Fruit fly (Drosophila melanogaster) whole organism, wandering third instar larva: Measurements from ENCODE around the gene Ldh.

Experiments
- Abd-B ChIP-seq: fragments of >200 bp; optimal IDR thresholded peaks from 2 replicates; lab custom pipeline; 2017; ENCODE audit warnings: missing biosample characterization, missing genetic modification characterization
- CG32264 ChIP-seq: fragments of 200-800 bp; sonication (Bioruptor generic); optimal IDR thresholded peaks from 2 replicates; lab custom pipeline; 2016; ENCODE audit warnings: missing biosample characterization, missing genetic modification characterization
- CG9705 ChIP-seq: fragments of 200-800 bp; sonication (Bioruptor generic); optimal IDR thresholded peaks from 2 replicates; lab custom pipeline; 2018; ENCODE audit warnings: missing biosample characterization, mild to moderate bottlenecking, missing genetic modification characterization
- CrebA ChIP-seq: fragments of 200-800 bp; sonication (Bioruptor generic); optimal IDR thresholded peaks from 2 replicates; lab custom pipeline; 2016; ENCODE audit warnings: missing biosample characterization, mild to moderate bottlenecking, missing genetic modification characterization, borderline replicate concordance
- Dfd ChIP-seq: fragments of >200 bp; optimal IDR thresholded peaks from 2 replicates; lab custom pipeline; 2017; ENCODE audit warnings: missing biosample characterization, missing genetic modification characterization
- Dif ChIP-seq: fragments of 200-275, 200-300 bp; sonication (Bioruptor generic); optimal IDR thresholded peaks from 2 replicates; lab custom pipeline; 2018; ENCODE audit warnings: missing biosample characterization, missing genetic modification characterization; ENCODE audit not compliant: partially characterized antibody
- HLH106 ChIP-seq: fragments of 200-800 bp; optimal IDR thresholded peaks from 3 replicates; lab custom pipeline; 2019; ENCODE audit warnings: missing biosample characterization, mild to moderate bottlenecking, missing genetic modification characterization, moderate library complexity
- Hnf4 ChIP-seq: fragments of 200-800 bp; sonication (Bioruptor generic); optimal IDR thresholded peaks from 2 replicates; lab custom pipeline; 2016; ENCODE audit warnings: missing biosample characterization, mild to moderate bottlenecking, missing genetic modification characterization
- Hr78 ChIP-seq: fragments of >200 bp; optimal IDR thresholded peaks from 2 replicates; lab custom pipeline; 2017; ENCODE audit warnings: missing biosample characterization, missing genetic modification characterization
- Hr83 ChIP-seq: fragments of 200-300 bp; sonication (Bioruptor generic); optimal IDR thresholded peaks from 2 replicates; lab custom pipeline; 2016; ENCODE audit warnings: missing biosample characterization, mild to moderate bottlenecking, missing genetic modification characterization, moderate library complexity; ENCODE audit not compliant: poor library complexity, severe bottlenecking
- Jra ChIP-seq: sonication (Bioruptor generic); optimal IDR thresholded peaks from 2 replicates; lab custom pipeline; 2016; ENCODE audit warnings: missing biosample characterization, missing genetic modification characterization
- Mio ChIP-seq: sonication (Bioruptor generic); optimal IDR thresholded peaks from 2 replicates; lab custom pipeline; 2016; ENCODE audit warnings: missing biosample characterization, missing genetic modification characterization
- Myc ChIP-seq: fragments of >200 bp; optimal IDR thresholded peaks from 2 replicates; lab custom pipeline; 2017
- N ChIP-seq: fragments of >200 bp; optimal IDR thresholded peaks from 2 replicates; lab custom pipeline; 2018; ENCODE audit warnings: missing biosample characterization, missing external identifiers, missing genetic modification characterization
- OdsH ChIP-seq: fragments of 200-800 bp; sonication (Bioruptor generic); optimal IDR thresholded peaks from 2 replicates; lab custom pipeline; 2016; ENCODE audit warnings: missing biosample characterization, mild to moderate bottlenecking, missing genetic modification characterization
- Rel ChIP-seq, 2 experiments: fragments of 200-800 bp; sonication (Bioruptor generic) in 1 of 2; optimal IDR thresholded peaks; 2 replicates in 1 of 2; 3 replicates in 1 of 2; lab custom pipeline; 2016 to 2019; ENCODE audit warnings: mild to moderate bottlenecking in 2 of 2, missing biosample characterization in 2 of 2, missing genetic modification characterization in 2 of 2, moderate library complexity in 1 of 2
- Sp1 ChIP-seq: fragments of 200-800 bp; sonication (Bioruptor generic); optimal IDR thresholded peaks from 3 replicates; lab custom pipeline; 2019; ENCODE audit warnings: missing biosample characterization, mild to moderate bottlenecking, missing genetic modification characterization, moderate library complexity
- Vsx2 ChIP-seq: fragments of 200-300, 225-300 bp; sonication (Bioruptor generic); optimal IDR thresholded peaks from 2 replicates; lab custom pipeline; 2018; ENCODE audit warnings: missing biosample characterization, missing genetic modification characterization; ENCODE audit not compliant: partially characterized antibody
- br ChIP-seq: fragments of 200-800 bp; sonication (Bioruptor generic); optimal IDR thresholded peaks from 2 replicates; lab custom pipeline; 2016; ENCODE audit warnings: missing biosample characterization, missing genetic modification characterization
- dl ChIP-seq, 2 experiments: fragments of 175-275, 200-275 bp in 1 of 2; fragments of 200-275 bp in 1 of 2; sonication (Bioruptor generic); optimal IDR thresholded peaks; lab custom pipeline; 2018; ENCODE audit warnings: mild to moderate bottlenecking in 2 of 2, missing biosample characterization in 2 of 2, missing genetic modification characterization in 2 of 2, moderate library complexity in 2 of 2; ENCODE audit not compliant: partially characterized antibody in 2 of 2, insufficient read depth in 1 of 2
- dmrt93B ChIP-seq: fragments of 200-800 bp; sonication (Bioruptor generic); optimal IDR thresholded peaks from 2 replicates; lab custom pipeline; 2018; ENCODE audit warnings: missing biosample characterization, mild to moderate bottlenecking, missing genetic modification characterization
- dsf ChIP-seq: sonication (Bioruptor generic); optimal IDR thresholded peaks from 2 replicates; lab custom pipeline; 2016; ENCODE audit warnings: missing biosample characterization, missing genetic modification characterization, borderline replicate concordance
- ey ChIP-seq: fragments of 200-800 bp; sonication (Bioruptor generic); optimal IDR thresholded peaks from 2 replicates; lab custom pipeline; 2016; ENCODE audit warnings: missing biosample characterization, missing genetic modification characterization
- foxo ChIP-seq, 2 experiments: fragments of 200-800 bp; sonication (Bioruptor generic); optimal IDR thresholded peaks; 2 replicates in 1 of 2; 3 replicates in 1 of 2; lab custom pipeline; 2016 to 2017; ENCODE audit warnings: missing biosample characterization in 2 of 2, missing genetic modification characterization in 2 of 2
- fru ChIP-seq: fragments of 200-800 bp; sonication (Bioruptor generic); optimal IDR thresholded peaks from 3 replicates; lab custom pipeline; 2016; ENCODE audit warnings: missing biosample characterization, mild to moderate bottlenecking, missing genetic modification characterization
- h ChIP-seq: fragments of 200-800 bp; sonication (Bioruptor generic); optimal IDR thresholded peaks from 3 replicates; lab custom pipeline; 2016; ENCODE audit warnings: missing biosample characterization, mild to moderate bottlenecking, missing genetic modification characterization
- jim ChIP-seq: fragments of 175-275, 200-325 bp; sonication (Bioruptor generic); optimal IDR thresholded peaks from 2 replicates; lab custom pipeline; 2016; ENCODE audit warnings: missing biosample characterization, mild to moderate bottlenecking, missing genetic modification characterization
- lola ChIP-seq: fragments of >200 bp; optimal IDR thresholded peaks from 2 replicates; lab custom pipeline; 2017; ENCODE audit warnings: missing biosample characterization, missing genetic modification characterization
- pan ChIP-seq: fragments of >200 bp; optimal IDR thresholded peaks from 2 replicates; lab custom pipeline; 2017
- psq ChIP-seq: fragments of 200-800 bp; sonication (Bioruptor generic); optimal IDR thresholded peaks from 3 replicates; lab custom pipeline; 2017; ENCODE audit warnings: missing biosample characterization, mild to moderate bottlenecking, missing genetic modification characterization, moderate library complexity
- rgr ChIP-seq: fragments of 200-800 bp; sonication (Bioruptor generic); optimal IDR thresholded peaks from 3 replicates; lab custom pipeline; 2016; ENCODE audit warnings: missing biosample characterization, mild to moderate bottlenecking, missing genetic modification characterization
- sage ChIP-seq: fragments of 200-800 bp; sonication (Bioruptor generic); optimal IDR thresholded peaks from 2 replicates; lab custom pipeline; 2016; ENCODE audit warnings: missing biosample characterization, mild to moderate bottlenecking, missing genetic modification characterization
- sv ChIP-seq: fragments of 200-800 bp; sonication (Bioruptor generic); optimal IDR thresholded peaks from 3 replicates; lab custom pipeline; 2016; ENCODE audit warnings: missing biosample characterization, missing genetic modification characterization
- tai ChIP-seq: sonication (Bioruptor generic); optimal IDR thresholded peaks from 2 replicates; lab custom pipeline; 2016; ENCODE audit warnings: missing biosample characterization, missing genetic modification characterization
- usp ChIP-seq: fragments of >200 bp; optimal IDR thresholded peaks from 2 replicates; lab custom pipeline; 2017; ENCODE audit warnings: missing biosample characterization, missing genetic modification characterization
- woc ChIP-seq: sonication (Bioruptor generic); optimal IDR thresholded peaks from 2 replicates; lab custom pipeline; 2016; ENCODE audit warnings: missing biosample characterization, mild to moderate bottlenecking, missing genetic modification characterization

Gene Ldh

DNA sequence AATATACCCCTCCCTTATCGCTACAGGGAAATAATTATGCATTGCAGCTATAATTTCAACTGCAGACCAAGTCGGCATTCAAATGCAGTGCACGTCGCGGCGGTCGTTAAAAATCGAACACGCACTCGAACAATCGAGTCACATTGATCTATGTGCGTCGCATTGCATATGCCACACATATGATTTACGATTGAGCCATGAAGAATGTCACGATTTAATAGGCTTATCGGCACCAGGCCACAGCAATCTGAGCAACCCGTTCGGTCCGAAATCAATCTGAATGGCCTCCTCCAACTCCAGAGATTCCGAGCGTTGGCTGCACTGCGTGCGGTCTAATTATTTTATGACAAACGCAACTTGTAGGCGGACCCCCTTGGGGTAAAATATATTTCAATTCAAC, 48.0 kb upstream of the Ldh start:
- no peak for TF ChIP-seq Hnf4

dm6 chr3L:6309726-6310125, 47.2 kb upstream of the Ldh start:
- TF ChIP-seq Dif (no peak), fru (GFP tag; lab: Kevin White, UChicago) (no peak), dsf (GFP tag; lab: Kevin White, UChicago) (no peak), OdsH (GFP tag; lab: Kevin White, UChicago) (no peak), CG9705 (GFP tag; lab: Kevin White, UChicago) (no peak), N (GFP tag; lab: Kevin White, UChicago) (no peak), rgr (GFP tag; lab: Kevin White, UChicago) (no peak)
- TF ChIP-seq, all 38 proteins: peak for 0

dm6 chr3L:6308596-6308995, 46.1 kb upstream of the Ldh start:
- TF ChIP-seq Abd-B (GFP tag; lab: Kevin White, UChicago) (no peak), CG9705 (GFP tag; lab: Kevin White, UChicago) (no peak), ey (GFP tag; lab: Kevin White, UChicago) (no peak), OdsH (GFP tag; lab: Kevin White, UChicago) (no peak), pan (lab: Kevin White, UChicago) (no peak), Hnf4 (no peak), psq (GFP tag; lab: Kevin White, UChicago) (no peak), Vsx2 (GFP tag; lab: Kevin White, UChicago) (no peak)

- TF ChIP-seq HLH106 (tag; lab: Kevin White, UChicago), result no peak
- no peak for TF ChIP-seq Abd-B (GFP tag; lab: Kevin White, UChicago)
- TF ChIP-seq pan (lab: Kevin White, UChicago), result no peak
- TF ChIP-seq br (GFP tag; lab: Kevin White, UChicago), result no peak
- TF ChIP-seq tai (GFP tag; lab: Kevin White, UChicago), result no peak
- no peak for TF ChIP-seq jim (GFP tag; lab: Kevin White, UChicago)
- TF ChIP-seq fru (GFP tag; lab: Kevin White, UChicago), result no peak
- no peak for TF ChIP-seq Rel (GFP tag; optimal IDR thresholded peaks at IDR 0.05; lab: Kevin White, UChicago)
- no peak for TF ChIP-seq Rel (tag; optimal IDR thresholded peaks at IDR 0.05; lab: Kevin White, UChicago)
- no peak for TF ChIP-seq lola (GFP tag; lab: Kevin White, UChicago)
- TF ChIP-seq Hr83 (GFP tag; lab: Kevin White, UChicago), result no peak
- no peak for TF ChIP-seq dmrt93B (GFP tag; lab: Kevin White, UChicago)
- TF ChIP-seq rgr (GFP tag; lab: Kevin White, UChicago), result no peak
- no peak for TF ChIP-seq woc (GFP tag; lab: Kevin White, UChicago)
- no peak for TF ChIP-seq Jra (GFP tag; lab: Kevin White, UChicago)
- no peak for TF ChIP-seq foxo (GFP tag; optimal IDR thresholded peaks at IDR 0.05; lab: Kevin White, UChicago)
- TF ChIP-seq Dfd (GFP tag; lab: Kevin White, UChicago), result no peak
Measured at dm6 chr3L:6307298-6307697, 44.8 kb upstream of the Ldh start.

- TF ChIP-seq sage (GFP tag; lab: Kevin White, UChicago), result no peak
- no peak for TF ChIP-seq lola (GFP tag; lab: Kevin White, UChicago)
- TF ChIP-seq pan (lab: Kevin White, UChicago), result no peak
- no peak for TF ChIP-seq Myc (lab: Kevin White, UChicago)
- TF ChIP-seq dl (GFP tag; optimal IDR thresholded peaks at IDR 0.05; lab: Kevin White, UChicago; ENCODE audit: insufficient read depth in 1 of 2, partially characterized antibody in 2 of 2), result no peak
Measured at dm6 chr3L:6304859-6305258, 42.4 kb upstream of the Ldh start.

- TF ChIP-seq sage (GFP tag; lab: Kevin White, UChicago) (no peak), dmrt93B (GFP tag; lab: Kevin White, UChicago) (no peak), dsf (GFP tag; lab: Kevin White, UChicago) (no peak), Hnf4 (no peak), fru (GFP tag; lab: Kevin White, UChicago) (peak; percentile 35), ey (GFP tag; lab: Kevin White, UChicago) (peak; percentile 50), Abd-B (GFP tag; lab: Kevin White, UChicago) (no peak), jim (GFP tag; lab: Kevin White, UChicago) (no peak), h (GFP tag; lab: Kevin White, UChicago) (peak; percentile 35), Mio (no peak), N (GFP tag; lab: Kevin White, UChicago) (no peak), CG32264 (GFP tag; lab: Kevin White, UChicago) (no peak), Myc (lab: Kevin White, UChicago) (no peak), CrebA (GFP tag; lab: Kevin White, UChicago) (no peak), Dif (no peak), woc (GFP tag; lab: Kevin White, UChicago) (peak; percentile 78), Jra (GFP tag; lab: Kevin White, UChicago) (no peak), CG9705 (GFP tag; lab: Kevin White, UChicago) (no peak), sv (GFP tag; lab: Kevin White, UChicago) (no peak), usp (GFP tag; lab: Kevin White, UChicago) (no peak), HLH106 (tag; lab: Kevin White, UChicago) (peak; percentile 50), Hr78 (GFP tag; lab: Kevin White, UChicago) (no peak), Vsx2 (GFP tag; lab: Kevin White, UChicago) (no peak), dl (GFP tag; optimal IDR thresholded peaks at IDR 0.05; lab: Kevin White, UChicago; ENCODE audit: insufficient read depth in 1 of 2, partially characterized antibody in 2 of 2) (no peak), Sp1 (GFP tag; lab: Kevin White, UChicago) (peak; percentile 39), rgr (GFP tag; lab: Kevin White, UChicago) (peak; percentile 17)
Measured at dm6 chr3L:6302500-6302899, 40.0 kb upstream of the Ldh start.
